Fruit fly (Drosophila melanogaster): ENCODE results near the gene CG42502.
A peak's percentile ranks its signal among the peaks of the same experiment; 100 is the strongest.

Gene CG42502

DNA sequence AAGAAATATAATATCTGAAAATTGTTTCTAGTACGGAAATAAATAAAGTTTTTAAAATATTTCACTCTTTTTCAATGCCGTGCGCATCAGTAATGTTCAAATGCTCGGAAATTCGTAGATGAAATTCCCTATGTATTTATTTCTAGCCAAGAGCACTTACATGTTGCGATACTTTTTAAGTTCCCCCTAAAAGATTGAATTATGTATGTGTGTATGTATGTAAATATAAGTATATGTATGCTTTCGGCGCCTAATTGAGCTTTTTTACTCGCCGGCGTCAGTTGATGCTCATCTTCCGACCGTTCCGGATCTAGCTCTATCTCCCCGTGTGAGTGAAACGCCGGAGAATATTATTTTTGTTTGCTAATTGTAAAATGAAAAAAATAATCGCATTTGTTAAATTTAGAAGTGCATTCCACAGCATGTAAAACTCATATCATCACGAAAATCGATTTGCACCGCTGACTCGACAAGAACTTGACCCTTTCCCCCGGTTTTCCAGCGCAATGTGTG, 15.5 kb upstream of the CG42502 start, which contains the start of gene Ugt36E1 (continued):
- TF ChIP-seq CG11504 (tag; optimal IDR thresholded peaks at IDR 0.05) (peak; percentile 62), CG5245 (GFP tag; optimal IDR thresholded peaks at IDR 0.05) (no peak), CG7556 (GFP tag; optimal IDR thresholded peaks at IDR 0.05) (no peak), eyg (GFP tag; optimal IDR thresholded peaks at IDR 0.05) (no peak)

DNA sequence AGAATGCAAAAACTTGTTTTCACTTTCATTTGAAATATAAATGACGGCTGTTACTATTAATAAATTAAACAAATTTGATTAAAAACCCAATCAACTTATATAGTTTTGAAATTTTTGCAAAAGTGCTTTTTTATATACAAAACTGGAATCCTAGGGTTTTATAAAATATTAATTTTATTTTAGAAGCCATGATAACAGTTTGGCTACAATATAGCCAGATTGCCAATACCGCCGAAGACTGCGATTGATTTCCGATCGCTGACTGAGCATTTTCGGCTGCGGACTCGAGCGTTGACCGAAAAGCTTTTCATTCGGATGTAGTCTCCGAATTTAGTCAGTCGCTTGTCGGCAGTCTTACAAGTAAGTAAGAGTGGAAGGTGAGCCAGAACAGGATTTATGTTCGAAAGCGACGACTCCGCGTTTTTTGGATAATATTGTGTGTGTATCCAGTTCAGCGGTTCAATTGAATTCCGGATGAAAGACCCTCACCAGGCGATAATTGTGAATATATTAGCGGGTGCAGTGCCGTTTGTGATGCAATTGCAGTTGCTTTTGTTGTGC, 12.3 kb upstream of the CG42502 start, which contains the start of gene Ugt36D1:
Ugt36D1 (plus strand) TSS at position 306 of the 561 bp plus-strand sequence.
- TF ChIP-seq CG30020 (tag; optimal IDR thresholded peaks at IDR 0.05) (no peak), CG13624 (GFP tag; optimal IDR thresholded peaks at IDR 0.05) (no peak), Scr (GFP tag; IDR thresholded peaks at IDR 0.05; ENCODE audit: partially characterized antibody) (no peak), eve (GFP tag; optimal IDR thresholded peaks at IDR 0.05) (no peak), Sry-β (GFP tag; optimal IDR thresholded peaks at IDR 0.05) (peak; percentile 93), CG18764 (GFP tag; optimal IDR thresholded peaks at IDR 0.05) (no peak), p53 (GFP tag; optimal IDR thresholded peaks at IDR 0.05) (peak; percentile 2), Usf (GFP tag; optimal IDR thresholded peaks at IDR 0.05) (no peak), knrl (GFP tag; IDR thresholded peaks at IDR 0.05; ENCODE audit: partially characterized antibody) (no peak), her (GFP tag; optimal IDR thresholded peaks at IDR 0.05) (no peak), Rx (GFP tag; IDR thresholded peaks at IDR 0.05) (no peak), CG15514 (GFP tag; optimal IDR thresholded peaks at IDR 0.05) (peak; percentile 52), CoRest (tag; optimal IDR thresholded peaks at IDR 0.05) (no peak), dmrt99B (tag; optimal IDR thresholded peaks at IDR 0.05) (no peak), CG16863 (GFP tag; optimal IDR thresholded peaks at IDR 0.05) (no peak), CG4404 (GFP tag; IDR thresholded peaks at IDR 0.05) (no peak), ftz-f1 (GFP tag; optimal IDR thresholded peaks at IDR 0.05) (peak; percentile 53), CG1603 (tag; optimal IDR thresholded peaks at IDR 0.05) (no peak), CG15601 (tag; optimal IDR thresholded peaks at IDR 0.05) (no peak), Opbp (GFP tag; IDR thresholded peaks at IDR 0.05; ENCODE audit: partially characterized antibody) (0 out of 3 replicates have a peak, but pooled peaks have one; percentile 31), ab (GFP tag; optimal IDR thresholded peaks at IDR 0.05) (no peak), CG18599 (GFP tag; optimal IDR thresholded peaks at IDR 0.05) (no peak), wor (GFP tag; IDR thresholded peaks at IDR 0.05) (no peak), CG7963 (GFP tag; IDR thresholded peaks at IDR 0.05; ENCODE audit: partially characterized antibody) (no peak), CG3847 (GFP tag; IDR thresholded peaks at IDR 0.05) (no peak), vnd (GFP tag; IDR thresholded peaks at IDR 0.05; ENCODE audit: partially characterized antibody) (no peak), dmrt11E (tag; optimal IDR thresholded peaks at IDR 0.05) (no peak), jigr1 (GFP tag; IDR thresholded peaks at IDR 0.05) (no peak), danr (GFP tag; IDR thresholded peaks at IDR 0.05) (no peak), tgo (GFP tag; IDR thresholded peaks at IDR 0.05) (no peak), Pdp1 (GFP tag; optimal IDR thresholded peaks at IDR 0.05) (peak in 1 of 2 experiments; percentile 80), CG10654 (GFP tag; optimal IDR thresholded peaks at IDR 0.05) (no peak), Jarid2 (GFP tag; optimal IDR thresholded peaks at IDR 0.05) (peak; percentile 83), oc (tag; optimal IDR thresholded peaks at IDR 0.05) (peak; percentile 27), eyg (GFP tag; optimal IDR thresholded peaks at IDR 0.05) (no peak), Med (GFP tag) (peak; percentile 88), GATAe (GFP tag; conservative IDR thresholded peaks at IDR 0.05) (no peak), grau (tag; optimal IDR thresholded peaks at IDR 0.05) (no peak), CG8290 (GFP tag; optimal IDR thresholded peaks at IDR 0.05) (no peak), CG8290 (tag; optimal IDR thresholded peaks at IDR 0.05) (peak in 1 of 2 experiments; percentile 47), aop (GFP tag; IDR thresholded peaks at IDR 0.05) (peak; percentile 67; the same call in 1 of the 2 replicates), Vsx1 (GFP tag; optimal IDR thresholded peaks at IDR 0.05) (no peak), sna (GFP tag; IDR thresholded peaks at IDR 0.05; ENCODE audit: partially characterized antibody) (no peak), CG4707 (GFP tag; optimal IDR thresholded peaks at IDR 0.05) (no peak)
